Worm (Caenorhabditis elegans) whole organism, L3 larva: Measurements from ENCODE around the gene vha-13.

Experiments
- R02D3.7 ChIP-seq: fragments of 150-350 bp; optimal IDR thresholded peaks from 2 replicates; lab custom pipeline; 2014; ENCODE audit warnings: missing biosample characterization, missing genetic modification characterization
- ZK546.5 ChIP-seq: sonication (generic microtip); optimal IDR thresholded peaks from 2 replicates; lab custom pipeline; 2017; ENCODE audit warnings: missing biosample characterization, missing genetic modification characterization
- aly-2 ChIP-seq: fragments of 150-350 bp; optimal IDR thresholded peaks from 2 replicates; lab custom pipeline; 2014; ENCODE audit warnings: missing biosample characterization, missing genetic modification characterization
- ama-1 ChIP-seq: fragments of 150-350 bp; optimal IDR thresholded peaks from 2 replicates; lab custom pipeline; 2018
- ceh-16 ChIP-seq: sonication (generic microtip); optimal IDR thresholded peaks from 2 replicates; lab custom pipeline; 2017; ENCODE audit warnings: missing biosample characterization, missing genetic modification characterization
- ceh-28 ChIP-seq: fragments of 150-350 bp; optimal IDR thresholded peaks from 2 replicates; lab custom pipeline; 2014; ENCODE audit warnings: missing biosample characterization, missing genetic modification reagents, missing genetic modification characterization
- ceh-82 ChIP-seq: fragments of 150-350 bp; optimal IDR thresholded peaks from 2 replicates; lab custom pipeline; 2014; ENCODE audit warnings: missing biosample characterization, missing genetic modification characterization
- ceh-9 ChIP-seq: sonication (generic microtip); optimal IDR thresholded peaks from 2 replicates; lab custom pipeline; 2018; ENCODE audit warnings: missing biosample characterization, missing genetic modification characterization
- daf-12 ChIP-seq: fragments of 150-350 bp; optimal IDR thresholded peaks from 2 replicates; lab custom pipeline; 2014; ENCODE audit warnings: missing biosample characterization, missing genetic modification reagents, missing genetic modification characterization
- egl-27 ChIP-seq: sonication (generic microtip); optimal IDR thresholded peaks from 4 replicates; lab custom pipeline; 2017; ENCODE audit warnings: missing biosample characterization, missing genetic modification reagents, missing genetic modification characterization
- egl-5 ChIP-seq: fragments of 150-350 bp; optimal IDR thresholded peaks from 2 replicates; lab custom pipeline; 2017; ENCODE audit warnings: missing biosample characterization, missing genetic modification reagents, missing genetic modification characterization, inconsistent platforms
- elt-1 ChIP-seq: fragments of 150-350 bp; optimal IDR thresholded peaks from 2 replicates; lab custom pipeline; 2014; ENCODE audit warnings: missing biosample characterization, missing genetic modification characterization
- elt-2 ChIP-seq: sonication (generic microtip); optimal IDR thresholded peaks from 2 replicates; lab custom pipeline; 2016; ENCODE audit warnings: missing genetic modification reagents, mild to moderate bottlenecking, missing genetic modification characterization, missing compliant biosample characterization
- elt-3 ChIP-seq, 3 experiments: fragments of 150-350 bp in 1 of 3; sonication (generic microtip) in 2 of 3; optimal IDR thresholded peaks; 2 replicates in 2 of 3; 4 replicates in 1 of 3; lab custom pipeline; 2014 to 2017; ENCODE audit warnings: missing biosample characterization in 3 of 3, missing genetic modification characterization in 3 of 3
- eor-1 ChIP-seq, 2 experiments: fragments of 150-350 bp; optimal IDR thresholded peaks; 2 replicates each; lab custom pipeline; 2014 to 2018; ENCODE audit warnings: missing biosample characterization in 2 of 2, missing genetic modification characterization in 2 of 2
- fkh-10 ChIP-seq: sonication (generic microtip); optimal IDR thresholded peaks from 2 replicates; lab custom pipeline; 2017; ENCODE audit warnings: missing biosample characterization, missing genetic modification reagents, missing genetic modification characterization
- fkh-2 ChIP-seq: fragments of 150-350 bp; optimal IDR thresholded peaks from 2 replicates; lab custom pipeline; 2014; ENCODE audit warnings: missing biosample characterization, missing genetic modification reagents, missing genetic modification characterization
- fos-1 ChIP-seq: fragments of 150-350 bp; optimal IDR thresholded peaks from 2 replicates; lab custom pipeline; 2014; ENCODE audit warnings: missing biosample characterization, missing genetic modification characterization
- hmg-11 ChIP-seq: sonication (generic microtip); optimal IDR thresholded peaks from 2 replicates; lab custom pipeline; 2016; ENCODE audit warnings: missing genetic modification characterization, missing compliant biosample characterization
- jun-1 ChIP-seq: fragments of 150-350 bp; optimal IDR thresholded peaks from 2 replicates; lab custom pipeline; 2014; ENCODE audit warnings: missing biosample characterization, missing genetic modification reagents, missing genetic modification characterization
- lin-15B ChIP-seq: fragments of 150-350 bp; optimal IDR thresholded peaks from 2 replicates; lab custom pipeline; 2014; ENCODE audit warnings: missing biosample characterization, missing genetic modification characterization
- lin-39 ChIP-seq: fragments of 150-350 bp; optimal IDR thresholded peaks from 2 replicates; lab custom pipeline; 2018; ENCODE audit warnings: missing biosample characterization, missing genetic modification reagents, missing genetic modification characterization
- lsy-12 ChIP-seq: sonication (generic microtip); optimal IDR thresholded peaks from 2 replicates; lab custom pipeline; 2016; ENCODE audit warnings: mild to moderate bottlenecking, missing genetic modification characterization, missing compliant biosample characterization
- mdl-1 ChIP-seq: fragments of 150-350 bp; optimal IDR thresholded peaks from 2 replicates; lab custom pipeline; 2014; ENCODE audit warnings: missing biosample characterization, missing genetic modification characterization
- mml-1 ChIP-seq: fragments of 150-350 bp; sonication (generic microtip); optimal IDR thresholded peaks from 3 replicates; lab custom pipeline; 2014; ENCODE audit warnings: missing biosample characterization, missing genetic modification characterization
- nfya-1 ChIP-seq: sonication (generic microtip); optimal IDR thresholded peaks from 2 replicates; lab custom pipeline; 2017; ENCODE audit warnings: missing genetic modification characterization, mild to moderate bottlenecking, missing compliant biosample characterization, antibody characterized with exemption, moderate library complexity; ENCODE audit not compliant: insufficient read depth
- nhr-11 ChIP-seq: fragments of 150-350 bp; optimal IDR thresholded peaks from 2 replicates; lab custom pipeline; 2014; ENCODE audit warnings: missing biosample characterization, missing genetic modification characterization
- nhr-12 ChIP-seq: fragments of 150-350 bp; optimal IDR thresholded peaks from 2 replicates; lab custom pipeline; 2014; ENCODE audit warnings: missing biosample characterization, missing genetic modification characterization
- nhr-23 ChIP-seq: fragments of 150-350 bp; optimal IDR thresholded peaks from 2 replicates; lab custom pipeline; 2014; ENCODE audit warnings: missing biosample characterization, missing genetic modification reagents, missing genetic modification characterization
- nhr-237 ChIP-seq: fragments of 150-350 bp; optimal IDR thresholded peaks from 2 replicates; lab custom pipeline; 2014; ENCODE audit warnings: missing biosample characterization, missing genetic modification characterization
- nhr-25 ChIP-seq: sonication (generic microtip); optimal IDR thresholded peaks from 2 replicates; lab custom pipeline; 2017; ENCODE audit warnings: missing biosample characterization, missing genetic modification characterization
- nhr-28 ChIP-seq: fragments of 150-350 bp; optimal IDR thresholded peaks from 2 replicates; lab custom pipeline; 2014; ENCODE audit warnings: missing biosample characterization, missing genetic modification characterization
- nhr-43 ChIP-seq: sonication (generic microtip); optimal IDR thresholded peaks from 2 replicates; lab custom pipeline; 2016; ENCODE audit warnings: mild to moderate bottlenecking, missing genetic modification characterization, missing compliant biosample characterization; ENCODE audit not compliant: poor library complexity, severe bottlenecking
- nhr-67 ChIP-seq: fragments of 150-350 bp; optimal IDR thresholded peaks from 2 replicates; lab custom pipeline; 2014; ENCODE audit warnings: missing biosample characterization, missing genetic modification characterization
- nhr-76 ChIP-seq: fragments of 150-350 bp; sonication (generic microtip); optimal IDR thresholded peaks from 5 replicates; lab custom pipeline; 2014; ENCODE audit warnings: missing biosample characterization, missing genetic modification characterization
- nhr-77 ChIP-seq: fragments of 150-350 bp; optimal IDR thresholded peaks from 2 replicates; lab custom pipeline; 2014; ENCODE audit warnings: missing biosample characterization, missing genetic modification characterization
- pha-4 ChIP-seq: fragments of 150-350 bp; optimal IDR thresholded peaks from 2 replicates; lab custom pipeline; 2014; ENCODE audit warnings: missing biosample characterization, missing genetic modification reagents, missing genetic modification characterization
- pqm-1 ChIP-seq: fragments of 150-350 bp; optimal IDR thresholded peaks from 2 replicates; lab custom pipeline; 2017; ENCODE audit warnings: missing biosample characterization, missing genetic modification characterization, inconsistent platforms
- sea-2 ChIP-seq: fragments of 150-350 bp; sonication (generic microtip); optimal IDR thresholded peaks from 4 replicates; lab custom pipeline; 2014; ENCODE audit warnings: missing biosample characterization, missing genetic modification reagents, missing genetic modification characterization
- skn-1 ChIP-seq: fragments of 150-350 bp; optimal IDR thresholded peaks from 2 replicates; lab custom pipeline; 2014; ENCODE audit warnings: missing biosample characterization, missing genetic modification characterization
- snpc-4 ChIP-seq: fragments of 150-350 bp; optimal IDR thresholded peaks from 2 replicates; lab custom pipeline; 2014; ENCODE audit warnings: missing biosample characterization, missing genetic modification characterization
- tbx-2 ChIP-seq: sonication (generic microtip); optimal IDR thresholded peaks from 2 replicates; lab custom pipeline; 2016; ENCODE audit warnings: mild to moderate bottlenecking, missing genetic modification characterization, missing compliant biosample characterization
- unc-39 ChIP-seq: sonication (generic microtip); optimal IDR thresholded peaks from 4 replicates; lab custom pipeline; 2017; ENCODE audit warnings: missing biosample characterization, missing genetic modification characterization
- unc-62 ChIP-seq: fragments of 150-350 bp; sonication (generic microtip); optimal IDR thresholded peaks from 4 replicates; lab custom pipeline; 2014; ENCODE audit warnings: missing biosample characterization, missing genetic modification reagents, missing genetic modification characterization
- zag-1 ChIP-seq: fragments of 150-350 bp; optimal IDR thresholded peaks from 2 replicates; lab custom pipeline; 2014; ENCODE audit warnings: missing biosample characterization, missing genetic modification characterization
- ztf-11 ChIP-seq: fragments of 150-350 bp; optimal IDR thresholded peaks from 2 replicates; lab custom pipeline; 2014; ENCODE audit warnings: missing biosample characterization, missing genetic modification characterization
- ztf-4 ChIP-seq: fragments of 150-350 bp; optimal IDR thresholded peaks from 2 replicates; lab custom pipeline; 2014; ENCODE audit warnings: missing biosample characterization, missing genetic modification characterization

vha-13 gene

ce11 chrV:14366487-14366962 lies 15.0 kb downstream of the vha-13 start:
- peak; percentile 82 for TF ChIP-seq lin-39 (tag; lab: Kevin White, UChicago)
- peak; percentile 52 for TF ChIP-seq R02D3.7
- TF ChIP-seq skn-1 (tag; lab: Kevin White, UChicago) = peak; percentile 63
- no peak for TF ChIP-seq pha-4
- no peak for TF ChIP-seq ama-1 (lab: Kevin White, UChicago)
- TF ChIP-seq nhr-25 (tag; lab: Kevin White, UChicago) = peak; percentile 77
- peak; percentile 24 for TF ChIP-seq lin-15B (tag; lab: Kevin White, UChicago)
- peak; percentile 85 for TF ChIP-seq unc-62 (GFP tag; lab: Kevin White, UChicago)
- TF ChIP-seq fkh-10 (GFP tag; lab: Kevin White, UChicago) = no peak
- TF ChIP-seq nfya-1 (tag; lab: Kevin White, UChicago) = peak; percentile 95
- TF ChIP-seq aly-2 (tag; lab: Kevin White, UChicago) = no peak
- peak; percentile 38 for TF ChIP-seq ztf-11 (tag; lab: Kevin White, UChicago)
- TF ChIP-seq nhr-77 = no peak
- TF ChIP-seq snpc-4 = peak; percentile 44
- TF ChIP-seq unc-39 (tag; lab: Kevin White, UChicago) = no peak
- peak; percentile 15 for TF ChIP-seq jun-1 (tag; lab: Kevin White, UChicago)
- no peak for TF ChIP-seq eor-1 (tag; optimal IDR thresholded peaks at IDR 0.05; lab: Kevin White, UChicago)
- no peak for TF ChIP-seq mml-1 (tag; lab: Kevin White, UChicago)
- peak; percentile 83 for TF ChIP-seq hmg-11 (tag; lab: Kevin White, UChicago)
- peak; percentile 86 for TF ChIP-seq lsy-12 (tag; lab: Kevin White, UChicago)
- TF ChIP-seq nhr-67 (tag; lab: Kevin White, UChicago) = no peak
- no peak for TF ChIP-seq nhr-12 (tag; lab: Kevin White, UChicago)
- TF ChIP-seq ceh-28 = peak; percentile 72
- TF ChIP-seq nhr-76 (tag; lab: Kevin White, UChicago) = no peak
- peak; percentile 72 for TF ChIP-seq ceh-82
- TF ChIP-seq nhr-237 (tag; lab: Kevin White, UChicago) = no peak
- peak; percentile 70 for TF ChIP-seq mdl-1 (tag; lab: Kevin White, UChicago)
- TF ChIP-seq egl-27 (tag; lab: Kevin White, UChicago) = no peak
- TF ChIP-seq zag-1 (tag; lab: Kevin White, UChicago) = peak; percentile 65
- no peak for TF ChIP-seq nhr-11 (tag; lab: Kevin White, UChicago)
- peak; percentile 90 for TF ChIP-seq nhr-23 (tag; lab: Kevin White, UChicago)
- peak; percentile 88 for TF ChIP-seq tbx-2
- TF ChIP-seq sea-2 (GFP tag; lab: Kevin White, UChicago) = no peak
- TF ChIP-seq ceh-9 (tag; lab: Kevin White, UChicago) = no peak
- peak; percentile 32 for TF ChIP-seq elt-2 (tag; lab: Kevin White, UChicago)
- no peak for TF ChIP-seq nhr-28
- no peak for TF ChIP-seq ztf-4
- TF ChIP-seq egl-5 (tag; lab: Kevin White, UChicago) = no peak
- TF ChIP-seq daf-12 (tag; lab: Kevin White, UChicago) = peak; percentile 99
- peak; percentile 39 for TF ChIP-seq pqm-1 (tag; lab: Kevin White, UChicago)
- no peak for TF ChIP-seq ZK546.5 (tag; lab: Kevin White, UChicago)
- no peak for TF ChIP-seq ceh-16 (tag; lab: Kevin White, UChicago)
- TF ChIP-seq nhr-43 (tag; lab: Kevin White, UChicago) = peak; percentile 74
- no peak for TF ChIP-seq elt-3 (tag; optimal IDR thresholded peaks at IDR 0.05; lab: Kevin White, UChicago)
- peak; percentile 22 for TF ChIP-seq elt-1 (tag; lab: Kevin White, UChicago)
- peak; percentile 82 for TF ChIP-seq fos-1 (tag; lab: Kevin White, UChicago)
- TF ChIP-seq fkh-2 (tag; lab: Kevin White, UChicago) = peak; percentile 63
